Worm (Caenorhabditis elegans) whole organism, midembryonic: ENCODE results near the gene unc-18.

Experiments used
- T22C8.4 ChIP-seq: fragments of 200-800 bp; sonication (Bioruptor generic); IDR thresholded peaks from 2 replicates; pipeline ENCODE4 v1.3.6; 2022; ENCODE audit warnings: missing genetic modification characterization, missing compliant biosample characterization
- cog-1 ChIP-seq: sonication (generic microtip); optimal IDR thresholded peaks from 2 replicates; lab custom pipeline; 2016; ENCODE audit warnings: missing genetic modification characterization, missing compliant biosample characterization
- flt-1 ChIP-seq: fragments of 200-800 bp; sonication (Bioruptor generic); IDR thresholded peaks from 2 replicates; pipeline ENCODE4 v1.3.6; 2022; ENCODE audit warnings: missing genetic modification characterization, missing compliant biosample characterization
- med-1 ChIP-seq: sonication (generic microtip); optimal IDR thresholded peaks from 2 replicates; lab custom pipeline; 2017; ENCODE audit warnings: missing genetic modification characterization, mild to moderate bottlenecking, missing compliant biosample characterization, antibody characterized with exemption, missing genetic modification reagents; ENCODE audit not compliant: insufficient read depth
- ref-1 ChIP-seq: fragments of 200-800 bp; sonication (Bioruptor generic); conservative IDR thresholded peaks from 2 replicates; pipeline ENCODE4 v1.3.6; 2022; ENCODE audit warnings: missing genetic modification reagents, missing genetic modification characterization, missing compliant biosample characterization
- ztf-23 ChIP-seq: fragments of 200-800 bp; sonication (Bioruptor generic); IDR thresholded peaks from 2 replicates; pipeline ENCODE4 v1.3.6; 2022; ENCODE audit warnings: missing genetic modification reagents, missing genetic modification characterization, missing compliant biosample characterization

DNA sequence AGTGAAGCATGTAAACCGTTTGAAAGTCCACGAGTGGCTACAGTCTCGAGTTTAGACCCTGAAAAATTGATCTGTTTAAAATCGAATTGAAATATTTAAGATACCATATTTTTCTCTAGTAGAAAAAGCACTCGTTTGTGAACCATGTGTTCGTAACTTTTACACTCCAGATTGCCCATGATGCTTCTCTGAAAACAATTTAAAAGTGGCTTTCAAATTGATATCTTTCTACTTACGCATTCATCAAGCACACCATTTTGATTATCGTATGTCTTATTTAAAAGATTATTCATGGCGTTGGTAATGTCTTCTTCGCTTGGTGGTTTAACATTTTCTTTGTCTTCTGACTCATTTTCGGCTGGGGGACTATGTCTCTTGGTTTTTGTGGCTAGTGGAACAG, 50.9 kb downstream of the unc-18 start:
- TF ChIP-seq ztf-23 (GFP tag; lab: Robert Waterston, UW), result no peak
- no peak for TF ChIP-seq T22C8.4 (GFP tag; lab: Robert Waterston, UW)
- TF ChIP-seq flt-1 (GFP tag; lab: Robert Waterston, UW), result no peak
- no peak for TF ChIP-seq med-1 (GFP tag; lab: Kevin White, UChicago)
- no peak for TF ChIP-seq ref-1 (GFP tag; lab: Robert Waterston, UW)
- TF ChIP-seq cog-1 (tag; lab: Kevin White, UChicago), result no peak
